Worm (Caenorhabditis elegans) whole organism, mixed stage, embryonic: Measurements from ENCODE around the gene F20A1.8.

ENCODE experiments used
- M03D4.4 ChIP-seq: sonication (generic microtip); optimal IDR thresholded peaks from 2 replicates; lab custom pipeline; 2017; ENCODE audit warnings: mild to moderate bottlenecking, missing genetic modification characterization, missing compliant biosample characterization
- ceh-39 ChIP-seq: fragments of 150-350 bp; optimal IDR thresholded peaks from 2 replicates; lab custom pipeline; 2014; ENCODE audit warnings: missing biosample characterization, missing genetic modification characterization
- ceh-43 ChIP-seq: fragments of 200-800 bp; sonication (Bioruptor generic); optimal IDR thresholded peaks from 2 replicates; lab custom pipeline; 2018; ENCODE audit warnings: mild to moderate bottlenecking, missing genetic modification characterization, moderate library complexity, missing compliant biosample characterization
- ceh-83 ChIP-seq: fragments of 200-800 bp; sonication (Bioruptor generic); optimal IDR thresholded peaks from 2 replicates; lab custom pipeline; 2018; ENCODE audit warnings: mild to moderate bottlenecking, missing genetic modification characterization, missing compliant biosample characterization
- drap-1 ChIP-seq: fragments of 200-800 bp; sonication (Bioruptor generic); optimal IDR thresholded peaks from 3 replicates; lab custom pipeline; 2018; ENCODE audit warnings: mild to moderate bottlenecking, missing genetic modification characterization, missing compliant biosample characterization
- elt-3 ChIP-seq: fragments of 150-350 bp; optimal IDR thresholded peaks from 2 replicates; lab custom pipeline; 2014; ENCODE audit warnings: missing biosample characterization, missing genetic modification characterization
- lsy-2 ChIP-seq: fragments of 150-350 bp; optimal IDR thresholded peaks from 2 replicates; lab custom pipeline; 2014; ENCODE audit warnings: missing biosample characterization, missing genetic modification characterization
- mab-5 ChIP-seq: fragments of 150-350 bp; optimal IDR thresholded peaks from 2 replicates; lab custom pipeline; 2014; ENCODE audit warnings: missing biosample characterization, missing genetic modification characterization
- mls-2 ChIP-seq: sonication (generic microtip); optimal IDR thresholded peaks from 2 replicates; lab custom pipeline; 2016; ENCODE audit warnings: mild to moderate bottlenecking, missing genetic modification characterization, moderate library complexity, missing compliant biosample characterization
- nhr-2 ChIP-seq: fragments of 150-350 bp; optimal IDR thresholded peaks from 2 replicates; lab custom pipeline; 2014; ENCODE audit warnings: missing biosample characterization, missing genetic modification characterization
- nhr-237 ChIP-seq: fragments of 150-350 bp; optimal IDR thresholded peaks from 2 replicates; lab custom pipeline; 2014; ENCODE audit warnings: missing biosample characterization, missing genetic modification characterization
- nhr-28 ChIP-seq: fragments of 150-350 bp; optimal IDR thresholded peaks from 2 replicates; lab custom pipeline; 2014; ENCODE audit warnings: missing biosample characterization, missing genetic modification characterization
- pha-4 ChIP-seq: fragments of 150-350 bp; optimal IDR thresholded peaks from 2 replicates; lab custom pipeline; 2018; ENCODE audit warnings: missing biosample characterization, missing genetic modification reagents, missing genetic modification characterization
- sem-2 ChIP-seq: fragments of 200-800 bp; sonication (Bioruptor generic); optimal IDR thresholded peaks from 2 replicates; lab custom pipeline; 2018; ENCODE audit warnings: mild to moderate bottlenecking, missing genetic modification characterization, missing compliant biosample characterization
- snpc-4 ChIP-seq: fragments of 150-350 bp; optimal IDR thresholded peaks from 2 replicates; lab custom pipeline; 2014; ENCODE audit warnings: missing biosample characterization, missing genetic modification characterization
- tbx-8 ChIP-seq: fragments of 200-800 bp; sonication (Bioruptor generic); optimal IDR thresholded peaks from 2 replicates; lab custom pipeline; 2018; ENCODE audit warnings: mild to moderate bottlenecking, missing genetic modification characterization, moderate library complexity, missing compliant biosample characterization
- zip-8 ChIP-seq: fragments of 150-350 bp; optimal IDR thresholded peaks from 2 replicates; lab custom pipeline; 2014; ENCODE audit warnings: missing biosample characterization, missing genetic modification characterization

Gene F20A1.8

ce11 chrV:7005964-7006363, 41.4 kb downstream of the F20A1.8 start, which contains the start of gene spig-10:
TSS of gene spig-10 (plus strand) at chrV:7006264.
- TF ChIP-seq drap-1 (GFP tag; lab: Kevin White, UChicago) (no peak), nhr-2 (tag; lab: Kevin White, UChicago) (no peak), elt-3 (no peak), sem-2 (GFP tag; lab: Kevin White, UChicago) (no peak), nhr-28 (tag; lab: Kevin White, UChicago) (no peak), M03D4.4 (tag; lab: Kevin White, UChicago) (no peak), lsy-2 (tag; lab: Kevin White, UChicago) (no peak), ceh-83 (no peak), tbx-8 (GFP tag; lab: Kevin White, UChicago) (no peak), snpc-4 (tag; lab: Kevin White, UChicago) (no peak)
- TF ChIP-seq, all 35 proteins: peak for 0

- TF ChIP-seq nhr-237 (tag; lab: Kevin White, UChicago) (no peak), mls-2 (tag; lab: Kevin White, UChicago) (no peak), ceh-43 (GFP tag; lab: Kevin White, UChicago) (no peak), mab-5 (tag; lab: Kevin White, UChicago) (no peak), tbx-8 (GFP tag; lab: Kevin White, UChicago) (no peak)
These were observed 43.6 kb downstream of the F20A1.8 start, which contains the start of gene srab-4 for ce11 chrV:7003850-7004249. TSS of gene srab-4 (plus strand) at chrV:7004150.

ce11 chrV:7000734-7001133, 46.7 kb downstream of the F20A1.8 start:
- peak; percentile 71 for TF ChIP-seq zip-8 (tag; lab: Kevin White, UChicago)
- TF ChIP-seq drap-1 (GFP tag; lab: Kevin White, UChicago), result no peak

- TF ChIP-seq ceh-39 (tag; lab: Kevin White, UChicago), result no peak
- no peak for TF ChIP-seq pha-4 (tag; lab: Kevin White, UChicago)
- no peak for TF ChIP-seq nhr-28 (tag; lab: Kevin White, UChicago)
- TF ChIP-seq M03D4.4 (tag; lab: Kevin White, UChicago), result no peak
These were observed 49.0 kb downstream of the F20A1.8 start, which contains the start of gene nhr-42 for ce11 chrV:6998303-6998884. TSS of gene nhr-42 (plus strand) at chrV:6998819.
